Worm (Caenorhabditis elegans) whole organism, young adult: ENCODE measurements around the gene sqst-2.

ENCODE experiments used
- F57C9.4 ChIP-seq: sonication (generic microtip); optimal IDR thresholded peaks from 2 replicates; lab custom pipeline; 2017; ENCODE audit warnings: mild to moderate bottlenecking, missing genetic modification characterization, missing compliant biosample characterization
- Y56A3A.18 ChIP-seq: fragments of 200-800 bp; sonication (Bioruptor generic); IDR thresholded peaks from 2 replicates; pipeline ENCODE4 v1.3.6; 2022; ENCODE audit warnings: missing genetic modification reagents, missing genetic modification characterization, missing compliant biosample characterization
- akir-1 ChIP-seq: fragments of 200-800 bp; sonication (Bioruptor generic); optimal IDR thresholded peaks from 2 replicates; lab custom pipeline; 2018; ENCODE audit warnings: mild to moderate bottlenecking, missing genetic modification characterization, moderate library complexity, missing compliant biosample characterization
- athp-1 ChIP-seq: sonication (generic microtip); optimal IDR thresholded peaks from 2 replicates; lab custom pipeline; 2017; ENCODE audit warnings: mild to moderate bottlenecking, missing genetic modification characterization, missing compliant biosample characterization
- cebp-1 ChIP-seq, 2 experiments: fragments of 200-800 bp in 1 of 2; sonication (Bioruptor generic) in 1 of 2; sonication (generic microtip) in 1 of 2; IDR thresholded peaks in 1 of 2; optimal IDR thresholded peaks in 1 of 2; 2 replicates each; pipeline versions ENCODE4 v1.3.6 to Lab custom; 2017 to 2022; ENCODE audit warnings: missing compliant biosample characterization in 2 of 2, missing genetic modification characterization in 2 of 2, mild to moderate bottlenecking in 1 of 2, missing genetic modification reagents in 1 of 2, moderate library complexity in 1 of 2
- cebp-2 ChIP-seq: fragments of 200-800 bp; sonication (Bioruptor generic); IDR thresholded peaks from 2 replicates; pipeline ENCODE4 v1.3.6; 2022; ENCODE audit warnings: missing genetic modification characterization, missing compliant biosample characterization
- ceh-27 ChIP-seq: fragments of 200-800 bp; sonication (Bioruptor generic); optimal IDR thresholded peaks from 2 replicates; lab custom pipeline; 2018; ENCODE audit warnings: mild to moderate bottlenecking, missing genetic modification characterization, moderate library complexity, missing compliant biosample characterization
- egrh-3 ChIP-seq: fragments of 200-800 bp; sonication (Bioruptor generic); IDR thresholded peaks from 2 replicates; pipeline ENCODE4 v1.3.6; 2022; ENCODE audit warnings: missing genetic modification reagents, missing genetic modification characterization, missing compliant biosample characterization
- ekl-4 ChIP-seq: fragments of 200-800 bp; sonication (Bioruptor generic); IDR thresholded peaks from 2 replicates; pipeline ENCODE4 v1.3.6; 2022; ENCODE audit warnings: missing genetic modification reagents, missing genetic modification characterization, missing compliant biosample characterization
- gei-17 ChIP-seq: fragments of 200-800 bp; sonication (Bioruptor generic); optimal IDR thresholded peaks from 2 replicates; lab custom pipeline; 2018; ENCODE audit warnings: mild to moderate bottlenecking, missing genetic modification characterization, missing compliant biosample characterization
- him-1 ChIP-seq: sonication (generic microtip); optimal IDR thresholded peaks from 2 replicates; lab custom pipeline; 2016; ENCODE audit warnings: missing genotype, missing genetic modification reagents, missing genetic modification characterization, missing compliant biosample characterization
- hmg-1.2 ChIP-seq: fragments of 200-800 bp; sonication (Bioruptor generic); IDR thresholded peaks from 2 replicates; pipeline ENCODE4 v1.3.6; 2022; ENCODE audit warnings: missing genetic modification reagents, missing genetic modification characterization, missing compliant biosample characterization
- lsy-27 ChIP-seq: sonication (generic microtip); optimal IDR thresholded peaks from 2 replicates; lab custom pipeline; 2017; ENCODE audit warnings: missing genetic modification characterization, mild to moderate bottlenecking, missing compliant biosample characterization, antibody characterized with exemption, missing genotype, borderline replicate concordance; ENCODE audit not compliant: insufficient read depth
- madf-10 ChIP-seq: sonication (generic microtip); optimal IDR thresholded peaks from 2 replicates; lab custom pipeline; 2016; ENCODE audit warnings: mild to moderate bottlenecking, missing genetic modification characterization, missing compliant biosample characterization
- madf-3 ChIP-seq: fragments of 200-800 bp; sonication (Bioruptor generic); IDR thresholded peaks from 2 replicates; pipeline ENCODE4 v1.3.6; 2022; ENCODE audit warnings: missing genetic modification reagents, missing genetic modification characterization, missing compliant biosample characterization
- madf-6 ChIP-seq: fragments of 200-800 bp; sonication (Bioruptor generic); IDR thresholded peaks from 2 replicates; pipeline ENCODE4 v1.3.6; 2022; ENCODE audit warnings: missing genetic modification reagents, missing genetic modification characterization, missing compliant biosample characterization
- madf-8 ChIP-seq: fragments of 200-800 bp; sonication (Bioruptor generic); conservative IDR thresholded peaks from 2 replicates; pipeline ENCODE4 v1.3.6; 2022; ENCODE audit warnings: missing genetic modification reagents, missing genetic modification characterization, missing compliant biosample characterization
- mcd-1 ChIP-seq: fragments of 200-800 bp; sonication (Bioruptor generic); IDR thresholded peaks from 2 replicates; pipeline ENCODE4 v1.3.6; 2022; ENCODE audit warnings: missing genetic modification reagents, missing genetic modification characterization, missing compliant biosample characterization
- nfya-1 ChIP-seq: sonication (generic microtip); optimal IDR thresholded peaks from 2 replicates; lab custom pipeline; 2017; ENCODE audit warnings: antibody characterized with exemption, missing compliant biosample characterization, missing genetic modification characterization, borderline replicate concordance; ENCODE audit not compliant: insufficient read depth
- nhr-120 ChIP-seq: fragments of 200-800 bp; sonication (Bioruptor generic); IDR thresholded peaks from 2 replicates; pipeline ENCODE4 v1.3.6; 2022; ENCODE audit warnings: missing genetic modification characterization, missing compliant biosample characterization
- pbrm-1 ChIP-seq: fragments of 200-800 bp; sonication (Bioruptor generic); IDR thresholded peaks from 2 replicates; pipeline ENCODE4 v1.3.6; 2022; ENCODE audit warnings: missing genetic modification reagents, missing genetic modification characterization, missing compliant biosample characterization
- rcor-1 ChIP-seq: fragments of 200-800 bp; sonication (Bioruptor generic); IDR thresholded peaks from 2 replicates; pipeline ENCODE4 v1.3.6; 2022; ENCODE audit warnings: missing genetic modification reagents, missing genetic modification characterization, missing compliant biosample characterization
- rpc-1 ChIP-seq, 2 experiments: fragments of 150-350 bp in 1 of 2; sonication (generic microtip) in 1 of 2; optimal IDR thresholded peaks; 2 replicates each; lab custom pipeline; 2014 to 2018; ENCODE audit warnings: missing biosample characterization in 1 of 2, missing genetic modification characterization in 1 of 2, missing genetic modification reagents in 1 of 2, missing genotype in 1 of 2
- snpc-1.3 ChIP-seq: sonication (generic microtip); optimal IDR thresholded peaks from 2 replicates; lab custom pipeline; 2017; ENCODE audit warnings: missing genetic modification characterization, mild to moderate bottlenecking, missing compliant biosample characterization, antibody characterized with exemption, moderate library complexity, missing genotype, missing genetic modification reagents; ENCODE audit not compliant: insufficient read depth
- snpc-4 ChIP-seq, 5 experiments: fragments of 150-350 bp in 1 of 5; sonication (generic microtip) in 4 of 5; optimal IDR thresholded peaks; 2 replicates each; lab custom pipeline; 2014 to 2018; ENCODE audit warnings: missing genetic modification characterization in 5 of 5, missing biosample characterization in 3 of 5, antibody characterized with exemption in 2 of 5, mild to moderate bottlenecking in 2 of 5, missing compliant biosample characterization in 2 of 5, missing genotype in 2 of 5, moderate library complexity in 2 of 5, missing genetic modification reagents in 1 of 5
- somi-1 ChIP-seq: fragments of 200-800 bp; sonication (Bioruptor generic); optimal IDR thresholded peaks from 2 replicates; lab custom pipeline; 2018; ENCODE audit warnings: mild to moderate bottlenecking, missing genetic modification characterization, missing compliant biosample characterization
- tbp1 ChIP-seq: fragments of 200-800 bp; sonication (Bioruptor generic); optimal IDR thresholded peaks from 2 replicates; lab custom pipeline; 2018; ENCODE audit warnings: mild to moderate bottlenecking, missing genetic modification characterization, missing compliant biosample characterization
- tlf-1 ChIP-seq: fragments of 200-800 bp; sonication (Bioruptor generic); optimal IDR thresholded peaks from 2 replicates; lab custom pipeline; 2018; ENCODE audit warnings: mild to moderate bottlenecking, missing genetic modification characterization, missing compliant biosample characterization
- unc-62 ChIP-seq: fragments of 150-350 bp; optimal IDR thresholded peaks from 2 replicates; lab custom pipeline; 2014; ENCODE audit warnings: missing biosample characterization, missing genetic modification reagents, missing genetic modification characterization
- ztf-26 ChIP-seq: sonication (generic microtip); optimal IDR thresholded peaks from 2 replicates; lab custom pipeline; 2017; ENCODE audit warnings: missing genetic modification characterization, missing compliant biosample characterization
- ztf-28 ChIP-seq: fragments of 200-800 bp; sonication (Bioruptor generic); IDR thresholded peaks from 2 replicates; pipeline ENCODE4 v1.3.6; 2022; ENCODE audit warnings: missing genetic modification reagents, missing genetic modification characterization, missing compliant biosample characterization

Gene sqst-2

DNA sequence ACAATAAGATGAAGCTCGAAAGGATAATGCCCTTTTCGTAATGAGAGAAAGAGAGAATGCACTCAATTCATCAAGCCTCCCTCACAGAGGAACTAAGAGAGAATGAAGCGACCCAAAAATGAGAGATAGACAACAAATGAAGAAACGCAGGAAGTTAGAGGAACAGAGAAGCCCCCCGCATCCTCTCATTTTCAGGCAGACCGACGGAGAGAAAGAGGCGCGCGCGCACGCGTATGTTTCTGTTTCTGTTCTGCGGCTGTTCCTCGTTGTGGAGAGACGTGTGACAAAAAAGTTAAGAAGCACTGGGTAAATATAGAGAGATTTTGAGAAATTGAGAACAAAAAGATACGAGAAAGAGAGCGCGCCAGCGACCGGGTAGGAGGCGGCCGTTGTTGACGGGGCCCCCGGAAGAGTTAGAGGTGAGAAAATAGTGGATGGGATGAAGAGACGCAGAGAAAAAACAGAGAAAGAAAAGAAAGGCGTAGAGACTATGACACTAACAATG lies 8.8 kb downstream of the sqst-2 start (continued):
- TF ChIP-seq gei-17 (GFP tag; lab: Kevin White, UChicago) (peak; percentile 52), tbp1 (GFP tag; lab: Kevin White, UChicago) (peak; percentile 50), cebp-2 (GFP tag; lab: Robert Waterston, UW) (no peak), madf-6 (0 out of 2 replicates have a peak, but pooled peaks have one; percentile 19), mcd-1 (GFP tag; lab: Robert Waterston, UW) (peak; percentile 70), ekl-4 (GFP tag; lab: Robert Waterston, UW) (peak; percentile 65; the same call in 1 of the 2 replicates), pbrm-1 (GFP tag; lab: Robert Waterston, UW) (peak; percentile 63; the same call in 1 of the 2 replicates), hmg-1.2 (GFP tag; lab: Robert Waterston, UW) (peak; percentile 97), Y56A3A.18 (no peak), snpc-4 (GFP tag; optimal IDR thresholded peaks at IDR 0.05; lab: Kevin White, UChicago) (peak; percentile 5), snpc-4 (tag; optimal IDR thresholded peaks at IDR 0.05; lab: Kevin White, UChicago) (peak in 3 of 4 experiments; percentile 44 to 77 (median 66)), cebp-1 (GFP tag; IDR thresholded peaks at IDR 0.05; lab: Robert Waterston, UW) (no peak), cebp-1 (tag; optimal IDR thresholded peaks at IDR 0.05; lab: Kevin White, UChicago) (peak; percentile 85), somi-1 (peak; percentile 86), madf-10 (tag; lab: Kevin White, UChicago) (peak; percentile 27), ceh-27 (peak; percentile 8), F57C9.4 (tag; lab: Kevin White, UChicago) (no peak), athp-1 (tag; lab: Kevin White, UChicago) (no peak), tlf-1 (GFP tag; lab: Kevin White, UChicago) (peak; percentile 12), egrh-3 (GFP tag; lab: Robert Waterston, UW) (peak; percentile 66)

DNA sequence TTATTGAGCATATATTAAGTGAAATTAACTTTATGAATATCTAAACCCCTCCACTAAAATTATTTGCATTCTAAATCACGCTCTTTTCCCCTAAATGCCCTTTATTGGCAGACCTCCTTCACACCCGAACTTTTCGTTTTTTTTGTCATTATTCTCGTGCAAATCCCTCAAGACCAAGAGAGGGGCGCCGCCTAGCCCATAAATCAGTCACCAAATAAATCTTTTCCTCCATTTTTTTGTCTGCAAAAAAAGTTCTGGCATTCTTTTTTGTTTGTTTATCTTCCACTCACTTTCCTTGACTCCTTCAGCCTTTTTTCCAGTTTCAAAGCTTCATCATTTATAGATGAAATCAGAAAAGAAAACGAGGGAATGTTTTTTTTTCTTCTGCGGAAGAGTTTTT lies 9.9 kb downstream of the sqst-2 start:
- TF ChIP-seq akir-1 (GFP tag; lab: Kevin White, UChicago): no peak
- TF ChIP-seq rpc-1 (optimal IDR thresholded peaks at IDR 0.05; lab: Kevin White, UChicago): no peak
- TF ChIP-seq rpc-1 (tag; optimal IDR thresholded peaks at IDR 0.05; lab: Kevin White, UChicago): no peak
- TF ChIP-seq madf-3 (GFP tag; lab: Robert Waterston, UW): no peak
- TF ChIP-seq ztf-28 (GFP tag; lab: Robert Waterston, UW): no peak
- no peak for TF ChIP-seq somi-1
- no peak for TF ChIP-seq madf-8 (GFP tag; lab: Robert Waterston, UW)
- no peak for TF ChIP-seq nhr-120 (GFP tag; lab: Robert Waterston, UW)
- no peak for TF ChIP-seq mcd-1 (GFP tag; lab: Robert Waterston, UW)
- TF ChIP-seq, all 124 proteins: peak for 0

DNA sequence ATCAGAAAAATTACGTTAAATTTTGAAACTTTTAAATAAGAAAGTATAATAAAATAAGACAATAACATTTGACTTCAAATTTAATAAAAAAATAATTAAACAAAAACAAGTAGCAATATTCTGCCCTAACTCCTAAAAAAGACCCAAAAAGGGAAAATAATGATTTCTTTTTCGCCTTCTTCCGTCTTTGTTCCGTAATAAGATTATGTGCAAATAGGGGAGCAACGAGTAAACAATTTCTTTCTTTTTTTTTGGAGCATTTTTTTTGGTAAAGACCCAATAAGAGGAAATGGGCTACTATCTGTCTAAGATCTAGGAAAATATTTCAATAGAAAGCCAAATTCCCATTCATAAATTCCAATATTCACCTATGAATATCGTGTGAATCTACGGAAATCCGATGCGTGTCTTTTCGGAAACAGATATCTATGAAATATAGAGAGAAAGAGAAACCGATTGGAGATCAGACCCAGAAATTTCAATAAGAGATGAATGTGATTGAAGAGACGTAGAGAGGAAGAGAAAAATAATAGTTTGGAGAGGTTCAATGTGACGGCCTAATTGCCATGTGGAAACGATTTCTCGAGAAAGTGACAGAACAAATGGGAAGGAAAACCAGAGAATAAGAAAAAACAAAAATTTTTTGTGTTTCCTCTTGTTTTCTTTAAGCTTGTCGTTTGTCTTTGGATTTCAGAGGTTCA lies 10.8 kb downstream of the sqst-2 start:
- TF ChIP-seq him-1 (no peak), cebp-1 (GFP tag; IDR thresholded peaks at IDR 0.05; lab: Robert Waterston, UW) (no peak), cebp-1 (tag; optimal IDR thresholded peaks at IDR 0.05; lab: Kevin White, UChicago) (peak; percentile 1), nfya-1 (tag; lab: Kevin White, UChicago) (no peak), hmg-1.2 (GFP tag; lab: Robert Waterston, UW) (peak; percentile 8; the same call in 1 of the 2 replicates), rcor-1 (GFP tag; lab: Robert Waterston, UW) (no peak), ztf-26 (tag; lab: Kevin White, UChicago) (peak; percentile 12), unc-62 (no peak), snpc-1.3 (tag; lab: Kevin White, UChicago) (no peak), lsy-27 (tag; lab: Kevin White, UChicago) (no peak)
